Worm (Caenorhabditis elegans) whole organism, late embryonic: Measurements from ENCODE around the gene Y46G5A.38.

Experiments
- elt-2 ChIP-seq: sonication (generic microtip); optimal IDR thresholded peaks from 2 replicates; lab custom pipeline; 2016; ENCODE audit warnings: missing genetic modification reagents, missing genetic modification characterization, missing compliant biosample characterization
- gmeb-2 ChIP-seq: sonication (generic microtip); optimal IDR thresholded peaks from 2 replicates; lab custom pipeline; 2016; ENCODE audit warnings: missing genetic modification characterization, inconsistent platforms, missing compliant biosample characterization
- hlh-6 ChIP-seq: sonication (generic microtip); optimal IDR thresholded peaks from 2 replicates; lab custom pipeline; 2016; ENCODE audit warnings: missing genotype, missing genetic modification characterization, missing compliant biosample characterization
- pha-4 ChIP-seq: fragments of 150-350 bp; optimal IDR thresholded peaks from 2 replicates; lab custom pipeline; 2018; ENCODE audit warnings: missing biosample characterization, missing genetic modification reagents, missing genetic modification characterization
- unc-3 ChIP-seq, 2 experiments: fragments of 200-800 bp in 1 of 2; sonication (Bioruptor generic) in 1 of 2; sonication (generic microtip) in 1 of 2; conservative IDR thresholded peaks in 1 of 2; optimal IDR thresholded peaks in 1 of 2; 2 replicates each; pipeline versions ENCODE4 v1.3.6 to Lab custom; 2016 to 2022; ENCODE audit warnings: missing compliant biosample characterization in 2 of 2, missing genetic modification characterization in 2 of 2, missing genetic modification reagents in 1 of 2

- no peak for TF ChIP-seq unc-3 (GFP tag; conservative IDR thresholded peaks at IDR 0.05; lab: Robert Waterston, UW)
- no peak for TF ChIP-seq unc-3 (tag; optimal IDR thresholded peaks at IDR 0.05; lab: Kevin White, UChicago)
- TF ChIP-seq gmeb-2 (tag; lab: Kevin White, UChicago), result no peak
- TF ChIP-seq elt-2 (tag; lab: Kevin White, UChicago), result no peak
- no peak for TF ChIP-seq pha-4 (tag; lab: Kevin White, UChicago)
- no peak for TF ChIP-seq hlh-6 (tag; lab: Kevin White, UChicago)
Measured at ce11 chrII:12809725-12810124, 17.1 kb upstream of the Y46G5A.38 start.
